Fruit fly (Drosophila melanogaster) whole organism, embryonic: ENCODE measurements around the gene CG43901.

Experiments used
- Abd-B ChIP-seq: fragments of 200-800 bp; sonication (Bioruptor generic); optimal IDR thresholded peaks from 2 replicates; lab custom pipeline; 2018; ENCODE audit warnings: missing biosample characterization, mild to moderate bottlenecking, missing genetic modification characterization, moderate library complexity
- Aef1 ChIP-seq: fragments of 200-800 bp; sonication (Bioruptor generic); IDR thresholded peaks from 3 replicates; pipeline ENCODE4 v1.3.6; 2022; ENCODE audit warnings: missing biosample characterization, missing genetic modification characterization
- Awh ChIP-seq: fragments of 200-800 bp; sonication (Bioruptor generic); IDR thresholded peaks from 2 replicates; pipeline ENCODE4, ENCODE4 v1.3.6; 2022; ENCODE audit warnings: missing biosample characterization, missing genetic modification characterization
- CG10209 ChIP-seq: fragments of 200-800 bp; sonication (Bioruptor generic); optimal IDR thresholded peaks from 3 replicates; lab custom pipeline; 2017; ENCODE audit warnings: missing biosample characterization, mild to moderate bottlenecking, missing genetic modification characterization, missing genetic modification reagents
- CG10274 ChIP-seq: fragments of 200-800 bp; sonication (Bioruptor generic); optimal IDR thresholded peaks from 3 replicates; lab custom pipeline; 2017; ENCODE audit warnings: missing biosample characterization, mild to moderate bottlenecking, missing genetic modification characterization
- CG1233 ChIP-seq: fragments of 200-800 bp; sonication (Bioruptor generic); optimal IDR thresholded peaks from 4 replicates; lab custom pipeline; 2018; ENCODE audit warnings: missing biosample characterization, mild to moderate bottlenecking, missing genetic modification characterization
- CG13296 ChIP-seq: fragments of 200-800 bp; sonication (Bioruptor generic); optimal IDR thresholded peaks from 3 replicates; lab custom pipeline; 2018; ENCODE audit warnings: missing biosample characterization, mild to moderate bottlenecking, missing genetic modification characterization
- CG15011 ChIP-seq: fragments of 200-800 bp; sonication (Bioruptor generic); optimal IDR thresholded peaks from 3 replicates; lab custom pipeline; 2018; ENCODE audit warnings: missing biosample characterization, mild to moderate bottlenecking, missing genetic modification characterization
- CG2202 ChIP-seq: fragments of 200-800 bp; sonication (Bioruptor generic); optimal IDR thresholded peaks from 2 replicates; lab custom pipeline; 2018; ENCODE audit warnings: missing biosample characterization, mild to moderate bottlenecking, missing genetic modification characterization
- CG30403 ChIP-seq: fragments of 200-800 bp; sonication (Bioruptor generic); optimal IDR thresholded peaks from 3 replicates; lab custom pipeline; 2016; ENCODE audit warnings: missing biosample characterization, missing genetic modification characterization
- CG31224 ChIP-seq: fragments of 200-800 bp; sonication (Bioruptor generic); IDR thresholded peaks from 2 replicates; pipeline ENCODE4 v1.3.6; 2022; ENCODE audit warnings: missing biosample characterization, missing genetic modification characterization
- CG32772 ChIP-seq: fragments of 200-800 bp; sonication (Bioruptor generic); IDR thresholded peaks from 2 replicates; pipeline ENCODE4 v1.3.6; 2022; ENCODE audit warnings: missing biosample characterization, missing genetic modification characterization
- CG33213 ChIP-seq: fragments of 200-800 bp; sonication (Bioruptor generic); optimal IDR thresholded peaks from 3 replicates; lab custom pipeline; 2016; ENCODE audit warnings: missing biosample characterization, missing genetic modification characterization
- CG34376 ChIP-seq: fragments of 200-800 bp; sonication (Bioruptor generic); optimal IDR thresholded peaks from 2 replicates; lab custom pipeline; 2018; ENCODE audit warnings: missing biosample characterization, mild to moderate bottlenecking, missing genetic modification characterization
- CG3847 ChIP-seq: fragments of 200-800 bp; sonication (Bioruptor generic); IDR thresholded peaks from 2 replicates; pipeline ENCODE4 v1.3.6; 2022; ENCODE audit warnings: missing biosample characterization, missing genetic modification characterization
- CG4282 ChIP-seq: fragments of 200-800 bp; sonication (Bioruptor generic); optimal IDR thresholded peaks from 2 replicates; lab custom pipeline; 2016; ENCODE audit warnings: missing biosample characterization, missing genetic modification characterization
- CG4617 ChIP-seq: fragments of 200-800 bp; sonication (Bioruptor generic); optimal IDR thresholded peaks from 3 replicates; lab custom pipeline; 2016; ENCODE audit warnings: missing biosample characterization, missing genetic modification characterization, borderline replicate concordance
- CG4854 ChIP-seq: fragments of 200-800 bp; sonication (Bioruptor generic); optimal IDR thresholded peaks from 2 replicates; lab custom pipeline; 2016; ENCODE audit warnings: missing biosample characterization, missing genetic modification characterization, inconsistent platforms
- CG6654 ChIP-seq: fragments of 200-800 bp; sonication (Bioruptor generic); optimal IDR thresholded peaks from 2 replicates; lab custom pipeline; 2017; ENCODE audit warnings: missing biosample characterization, mild to moderate bottlenecking, missing genetic modification characterization
- CG6854 ChIP-seq: fragments of 200-800 bp; sonication (Bioruptor generic); optimal IDR thresholded peaks from 3 replicates; lab custom pipeline; 2017; ENCODE audit warnings: missing biosample characterization, mild to moderate bottlenecking, missing genetic modification characterization
- CG7786 ChIP-seq: fragments of 200-800 bp; sonication (Bioruptor generic); optimal IDR thresholded peaks from 2 replicates; lab custom pipeline; 2016; ENCODE audit warnings: missing biosample characterization, missing genetic modification characterization
- CG7839 ChIP-seq: fragments of 200-800 bp; sonication (Bioruptor generic); optimal IDR thresholded peaks from 3 replicates; lab custom pipeline; 2018; ENCODE audit warnings: missing biosample characterization, mild to moderate bottlenecking, missing genetic modification characterization, moderate library complexity
- CG8944 ChIP-seq: fragments of 200-800 bp; sonication (Bioruptor generic); optimal IDR thresholded peaks from 3 replicates; lab custom pipeline; 2016; ENCODE audit warnings: missing biosample characterization, missing genetic modification characterization
- CG9876 ChIP-seq: fragments of 200-800 bp; sonication (Bioruptor generic); optimal IDR thresholded peaks from 2 replicates; lab custom pipeline; 2016; ENCODE audit warnings: missing biosample characterization, missing genetic modification characterization
- Dbx ChIP-seq: fragments of 200-800 bp; sonication (Bioruptor generic); IDR thresholded peaks from 3 replicates; pipeline ENCODE4 v1.3.6; 2022; ENCODE audit warnings: missing biosample characterization, missing genetic modification characterization
- Dfd ChIP-seq, 2 experiments: fragments of >200 bp; optimal IDR thresholded peaks; 2 replicates each; lab custom pipeline; 2017; ENCODE audit warnings: missing biosample characterization in 2 of 2, missing genetic modification characterization in 2 of 2
- Drgx ChIP-seq: fragments of 200-800 bp; sonication (Bioruptor generic); IDR thresholded peaks from 2 replicates; pipeline ENCODE4 v1.3.6; 2022; ENCODE audit warnings: missing biosample characterization, missing genetic modification characterization
- Elba2 ChIP-seq: fragments of 200-800 bp; sonication (Bioruptor generic); optimal IDR thresholded peaks from 3 replicates; lab custom pipeline; 2016; ENCODE audit warnings: missing biosample characterization, missing genetic modification characterization
- Kr ChIP-seq: fragments of 200-800 bp; sonication (Bioruptor generic); optimal IDR thresholded peaks from 2 replicates; lab custom pipeline; 2017; ENCODE audit warnings: missing biosample characterization, mild to moderate bottlenecking, missing genetic modification characterization
- Nf-YA ChIP-seq: fragments of 200-800 bp; sonication (Bioruptor generic); IDR thresholded peaks from 2 replicates; pipeline ENCODE4 v1.3.6; 2022; ENCODE audit warnings: missing biosample characterization, missing genetic modification characterization
- Optix ChIP-seq: fragments of 200-800 bp; sonication (Bioruptor generic); IDR thresholded peaks from 3 replicates; pipeline ENCODE4 v1.3.6; 2022; ENCODE audit warnings: missing biosample characterization, missing genetic modification characterization
- Spps ChIP-seq: fragments of 200-800 bp; sonication (Bioruptor generic); optimal IDR thresholded peaks from 2 replicates; lab custom pipeline; 2018; ENCODE audit warnings: missing biosample characterization, mild to moderate bottlenecking, missing genetic modification characterization
- Taf1 ChIP-seq: fragments of 200-800 bp; sonication (Bioruptor generic); IDR thresholded peaks from 2 replicates; pipeline ENCODE4 v1.3.6; 2022; ENCODE audit warnings: missing biosample characterization, missing genetic modification characterization
- Xrp1 ChIP-seq: fragments of 200-800 bp; sonication (Bioruptor generic); IDR thresholded peaks from 2 replicates; pipeline ENCODE4 v1.3.6; 2022; ENCODE audit warnings: missing biosample characterization, missing genetic modification characterization
- ab ChIP-seq: fragments of 200-800 bp; sonication (Bioruptor generic); optimal IDR thresholded peaks from 2 replicates; lab custom pipeline; 2016; ENCODE audit warnings: missing biosample characterization, missing genetic modification characterization
- ac ChIP-seq: fragments of 200-800 bp; sonication (Bioruptor generic); optimal IDR thresholded peaks from 3 replicates; lab custom pipeline; 2017; ENCODE audit warnings: missing biosample characterization, mild to moderate bottlenecking, missing genetic modification characterization
- cato ChIP-seq: fragments of 200-800 bp; sonication (Bioruptor generic); optimal IDR thresholded peaks from 2 replicates; lab custom pipeline; 2016; ENCODE audit warnings: missing biosample characterization, missing genetic modification characterization, borderline replicate concordance
- dati ChIP-seq: fragments of 200-800 bp; sonication (Bioruptor generic); IDR thresholded peaks from 2 replicates; pipeline ENCODE4 v1.3.6; 2022; ENCODE audit warnings: missing biosample characterization, missing genetic modification characterization
- ems ChIP-seq: fragments of 200-800 bp; sonication (Bioruptor generic); optimal IDR thresholded peaks from 3 replicates; lab custom pipeline; 2016; ENCODE audit warnings: missing biosample characterization, missing genetic modification characterization
- en ChIP-seq: fragments of 200-800 bp; sonication (Bioruptor generic); optimal IDR thresholded peaks from 2 replicates; lab custom pipeline; 2016; ENCODE audit warnings: missing biosample characterization, missing genetic modification characterization
- gsb-n ChIP-seq: fragments of 200-800 bp; sonication (Bioruptor generic); optimal IDR thresholded peaks from 3 replicates; lab custom pipeline; 2018; ENCODE audit warnings: missing biosample characterization, mild to moderate bottlenecking, missing genetic modification characterization
- mld ChIP-seq: fragments of 200-800 bp; sonication (Bioruptor generic); IDR thresholded peaks from 3 replicates; pipeline ENCODE4 v1.3.6; 2022; ENCODE audit warnings: missing biosample characterization, missing genetic modification characterization; ENCODE audit not compliant: partially characterized antibody
- nau ChIP-seq: fragments of 200-800 bp; sonication (Bioruptor generic); optimal IDR thresholded peaks from 3 replicates; lab custom pipeline; 2017; ENCODE audit warnings: missing biosample characterization, mild to moderate bottlenecking, missing genetic modification characterization, missing genetic modification reagents
- pum ChIP-seq: fragments of 200-800 bp; sonication (Bioruptor generic); optimal IDR thresholded peaks from 2 replicates; lab custom pipeline; 2016; ENCODE audit warnings: missing biosample characterization, missing genetic modification characterization
- run ChIP-seq: fragments of 200-800 bp; sonication (Bioruptor generic); optimal IDR thresholded peaks from 3 replicates; lab custom pipeline; 2018; ENCODE audit warnings: missing biosample characterization, mild to moderate bottlenecking, missing genetic modification characterization
- salm ChIP-seq: fragments of 200-800 bp; sonication (Bioruptor generic); optimal IDR thresholded peaks from 2 replicates; lab custom pipeline; 2018; ENCODE audit warnings: missing biosample characterization, mild to moderate bottlenecking, missing genetic modification characterization
- schlank ChIP-seq: fragments of 200-800 bp; sonication (Bioruptor generic); optimal IDR thresholded peaks from 2 replicates; lab custom pipeline; 2018; ENCODE audit warnings: missing biosample characterization, mild to moderate bottlenecking, missing genetic modification characterization
- sima ChIP-seq: fragments of 200-800 bp; sonication (Bioruptor generic); optimal IDR thresholded peaks from 2 replicates; lab custom pipeline; 2016; ENCODE audit warnings: missing biosample characterization, missing genetic modification characterization
- sna ChIP-seq: fragments of 200-800 bp; sonication (Bioruptor generic); IDR thresholded peaks from 2 replicates; pipeline ENCODE4 v1.3.6; 2022; ENCODE audit warnings: missing biosample characterization, missing genetic modification characterization; ENCODE audit not compliant: partially characterized antibody
- so ChIP-seq: fragments of 200-800 bp; sonication (Bioruptor generic); IDR thresholded peaks from 3 replicates; pipeline ENCODE4 v1.3.6; 2022; ENCODE audit warnings: missing biosample characterization, missing genetic modification characterization
- ttk ChIP-seq: fragments of 200-800 bp; sonication (Bioruptor generic); IDR thresholded peaks from 2 replicates; pipeline ENCODE4 v2.1.2; 2022; ENCODE audit warnings: missing biosample characterization, missing genetic modification characterization
- vnd ChIP-seq: fragments of 200-800 bp; sonication (Bioruptor generic); IDR thresholded peaks from 3 replicates; pipeline ENCODE4 v1.3.6; 2022; ENCODE audit warnings: missing biosample characterization, missing genetic modification characterization; ENCODE audit not compliant: partially characterized antibody
- zfh2 ChIP-seq: fragments of 200-800 bp; sonication (Bioruptor generic); optimal IDR thresholded peaks from 2 replicates; lab custom pipeline; 2016; ENCODE audit warnings: missing biosample characterization, missing genetic modification characterization

Gene CG43901

dm6 chrX:10899232-10899631, 6.3 kb upstream of the CG43901 start, which contains the start of gene CG1582 (continued):
- TF ChIP-seq Nf-YA (GFP tag; lab: Robert Waterston, UW) (no peak), ttk (no peak), CG10274 (GFP tag; lab: Kevin White, UChicago) (no peak), CG1233 (GFP tag; lab: Kevin White, UChicago) (no peak), Abd-B (GFP tag; lab: Kevin White, UChicago) (peak; percentile 13), en (GFP tag; lab: Kevin White, UChicago) (no peak), Aef1 (GFP tag; lab: Robert Waterston, UW) (no peak), dati (GFP tag; lab: Robert Waterston, UW) (no peak), Optix (GFP tag; lab: Robert Waterston, UW) (no peak), zfh2 (no peak), mld (no peak), Elba2 (GFP tag; lab: Kevin White, UChicago) (no peak), CG6854 (GFP tag; lab: Kevin White, UChicago) (no peak), sima (GFP tag; lab: Kevin White, UChicago) (no peak), pum (GFP tag; lab: Kevin White, UChicago) (no peak), CG15011 (GFP tag; lab: Kevin White, UChicago) (no peak), CG3847 (peak; percentile 57), schlank (tag; lab: Kevin White, UChicago) (no peak), Dfd (GFP tag; optimal IDR thresholded peaks at IDR 0.05; lab: Kevin White, UChicago) (no peak), gsb-n (tag; lab: Kevin White, UChicago) (no peak), so (GFP tag; lab: Robert Waterston, UW) (no peak), CG4282 (no peak), salm (no peak), sna (GFP tag; lab: Robert Waterston, UW) (no peak), Kr (no peak), CG6654 (GFP tag; lab: Kevin White, UChicago) (no peak), ab (no peak), CG13296 (GFP tag; lab: Kevin White, UChicago) (no peak), CG4617 (GFP tag; lab: Kevin White, UChicago) (peak; percentile 11), vnd (GFP tag; lab: Robert Waterston, UW) (no peak), Awh (no peak), Xrp1 (GFP tag; lab: Robert Waterston, UW) (no peak), nau (GFP tag; lab: Kevin White, UChicago) (no peak), CG31224 (no peak), Dbx (GFP tag; lab: Robert Waterston, UW) (0 out of 3 replicates have a peak, but pooled peaks have one; percentile 8), CG10209 (GFP tag; lab: Kevin White, UChicago) (peak; percentile 18), CG9876 (GFP tag; lab: Kevin White, UChicago) (no peak), Spps (tag; lab: Kevin White, UChicago) (no peak), ac (GFP tag; lab: Kevin White, UChicago) (no peak), CG2202 (no peak), CG8944 (GFP tag; lab: Kevin White, UChicago) (no peak), Taf1 (GFP tag; lab: Robert Waterston, UW) (no peak), CG7839 (no peak), CG7786 (GFP tag; lab: Kevin White, UChicago) (no peak), cato (GFP tag; lab: Kevin White, UChicago) (no peak), CG34376 (GFP tag; lab: Kevin White, UChicago) (no peak), CG33213 (no peak), Drgx (no peak), run (tag; lab: Kevin White, UChicago) (no peak), CG32772 (no peak), CG4854 (no peak), CG30403 (peak; percentile 38), ems (no peak)
